Fruit fly (Drosophila melanogaster) whole organism, embryonic: ENCODE results near the gene Sgt1.
A peak's percentile ranks its signal among the peaks of the same experiment; 100 is the strongest.

Source experiments
- Atf3 ChIP-seq: fragments of 200-800 bp; sonication (Bioruptor generic); optimal IDR thresholded peaks from 3 replicates; lab custom pipeline; 2016; ENCODE audit warnings: missing biosample characterization, missing genetic modification characterization
- B-H2 ChIP-seq: fragments of 200-800 bp; sonication (Bioruptor generic); optimal IDR thresholded peaks from 2 replicates; lab custom pipeline; 2018; ENCODE audit warnings: missing biosample characterization, mild to moderate bottlenecking, missing genetic modification characterization
- BEAF-32 ChIP-seq: fragments of 200-800 bp; sonication (Bioruptor generic); optimal IDR thresholded peaks from 3 replicates; lab custom pipeline; 2017; ENCODE audit warnings: missing biosample characterization, missing genetic modification characterization, mild to moderate bottlenecking, moderate library complexity, missing genetic modification reagents
- CG10462 ChIP-seq: fragments of 200-800 bp; sonication (Bioruptor generic); optimal IDR thresholded peaks from 2 replicates; lab custom pipeline; 2016; ENCODE audit warnings: missing biosample characterization, missing genetic modification characterization
- CG11456 ChIP-seq: fragments of 200-800 bp; sonication (Bioruptor generic); IDR thresholded peaks from 3 replicates; pipeline ENCODE4 v1.3.6; 2022; ENCODE audit warnings: missing biosample characterization, missing genetic modification characterization
- CG12104 ChIP-seq: fragments of 200-800 bp; sonication (Bioruptor generic); optimal IDR thresholded peaks from 3 replicates; lab custom pipeline; 2016; ENCODE audit warnings: missing biosample characterization, missing genetic modification characterization
- CG1233 ChIP-seq: fragments of 200-800 bp; sonication (Bioruptor generic); optimal IDR thresholded peaks from 4 replicates; lab custom pipeline; 2018; ENCODE audit warnings: missing biosample characterization, mild to moderate bottlenecking, missing genetic modification characterization
- CG12391 ChIP-seq: fragments of 200-800 bp; sonication (Bioruptor generic); optimal IDR thresholded peaks from 3 replicates; lab custom pipeline; 2018; ENCODE audit warnings: missing biosample characterization, mild to moderate bottlenecking, missing genetic modification characterization, moderate library complexity
- CG13287 ChIP-seq: fragments of 200-800 bp; sonication (Bioruptor generic); IDR thresholded peaks from 2 replicates; pipeline ENCODE4 v1.3.6; 2022; ENCODE audit warnings: missing biosample characterization, missing genetic modification characterization; ENCODE audit not compliant: partially characterized antibody
- CG15011 ChIP-seq: fragments of 200-800 bp; sonication (Bioruptor generic); optimal IDR thresholded peaks from 3 replicates; lab custom pipeline; 2018; ENCODE audit warnings: missing biosample characterization, mild to moderate bottlenecking, missing genetic modification characterization
- CG15514 ChIP-seq: fragments of 200-800 bp; sonication (Bioruptor generic); optimal IDR thresholded peaks from 3 replicates; lab custom pipeline; 2017; ENCODE audit warnings: missing biosample characterization, missing genetic modification characterization, mild to moderate bottlenecking, moderate library complexity, missing genetic modification reagents
- CG17186 ChIP-seq: fragments of 200-800 bp; sonication (Bioruptor generic); optimal IDR thresholded peaks from 3 replicates; lab custom pipeline; 2017; ENCODE audit warnings: missing biosample characterization, missing genetic modification reagents, missing genetic modification characterization
- CG18011 ChIP-seq: fragments of 200-800 bp; sonication (Bioruptor generic); optimal IDR thresholded peaks from 2 replicates; lab custom pipeline; 2017; ENCODE audit warnings: missing biosample characterization, missing genetic modification characterization, mild to moderate bottlenecking, moderate library complexity, missing genotype
- CG18764 ChIP-seq: fragments of 200-800 bp; sonication (Bioruptor generic); optimal IDR thresholded peaks from 3 replicates; lab custom pipeline; 2016; ENCODE audit warnings: missing biosample characterization, missing genetic modification characterization
- CG2875 ChIP-seq: fragments of 200-800 bp; sonication (Bioruptor generic); optimal IDR thresholded peaks from 2 replicates; lab custom pipeline; 2017; ENCODE audit warnings: missing biosample characterization, mild to moderate bottlenecking, missing genetic modification characterization, missing genetic modification reagents
- CG31441 ChIP-seq: fragments of 200-800 bp; sonication (Bioruptor generic); IDR thresholded peaks from 2 replicates; pipeline ENCODE4 v1.3.6; 2022; ENCODE audit warnings: missing biosample characterization, missing genetic modification characterization
- CG34224 ChIP-seq: fragments of 200-800 bp; sonication (Bioruptor generic); IDR thresholded peaks from 3 replicates; pipeline ENCODE4 v1.3.6; 2022; ENCODE audit warnings: missing biosample characterization, missing genetic modification characterization; ENCODE audit not compliant: partially characterized antibody
- CG34422 ChIP-seq: fragments of 200-800 bp; sonication (Bioruptor generic); IDR thresholded peaks from 3 replicates; pipeline ENCODE4 v1.3.6; 2022; ENCODE audit warnings: missing biosample characterization, missing genetic modification characterization
- CG8281 ChIP-seq: fragments of 200-800 bp; sonication (Bioruptor generic); optimal IDR thresholded peaks from 2 replicates; lab custom pipeline; 2018; ENCODE audit warnings: missing biosample characterization, mild to moderate bottlenecking, missing genetic modification characterization, moderate library complexity
- CG9437 ChIP-seq: fragments of 200-800 bp; sonication (Bioruptor generic); optimal IDR thresholded peaks from 2 replicates; lab custom pipeline; 2018; ENCODE audit warnings: missing biosample characterization, mild to moderate bottlenecking, missing genetic modification characterization
- CoRest ChIP-seq: fragments of 200-800 bp; sonication (Bioruptor generic); optimal IDR thresholded peaks from 3 replicates; lab custom pipeline; 2018; ENCODE audit warnings: missing biosample characterization, mild to moderate bottlenecking, missing genetic modification characterization, moderate library complexity
- Dll ChIP-seq: fragments of 200-800 bp; sonication (Bioruptor generic); IDR thresholded peaks from 4 replicates; pipeline ENCODE4 v1.3.6; 2022; ENCODE audit warnings: missing biosample characterization, missing genetic modification characterization; ENCODE audit not compliant: partially characterized antibody
- Elba2 ChIP-seq: fragments of 200-800 bp; sonication (Bioruptor generic); optimal IDR thresholded peaks from 3 replicates; lab custom pipeline; 2016; ENCODE audit warnings: missing biosample characterization, missing genetic modification characterization
- Ets97D ChIP-seq: fragments of 200-800 bp; sonication (Bioruptor generic); optimal IDR thresholded peaks from 3 replicates; lab custom pipeline; 2016; ENCODE audit warnings: missing biosample characterization, missing genetic modification characterization
- Hand ChIP-seq: fragments of 200-800 bp; sonication (Bioruptor generic); optimal IDR thresholded peaks from 2 replicates; lab custom pipeline; 2017; ENCODE audit warnings: mild to moderate bottlenecking, missing biosample characterization, missing genetic modification reagents, missing genetic modification characterization
- HmgD ChIP-seq: fragments of 200-800 bp; sonication (Bioruptor generic); optimal IDR thresholded peaks from 3 replicates; lab custom pipeline; 2016; ENCODE audit warnings: missing biosample characterization, missing genetic modification characterization
- MBD-R2 ChIP-seq: fragments of 200-800 bp; sonication (Bioruptor generic); IDR thresholded peaks from 2 replicates; pipeline ENCODE4 v1.3.6; 2022; ENCODE audit warnings: missing biosample characterization, missing genetic modification characterization
- Mad ChIP-seq: fragments of 200-800 bp; sonication (Bioruptor generic); optimal IDR thresholded peaks from 2 replicates; lab custom pipeline; 2016; ENCODE audit warnings: missing biosample characterization, missing genetic modification characterization
- Max ChIP-seq: fragments of 200-800 bp; sonication (Bioruptor generic); optimal IDR thresholded peaks from 2 replicates; lab custom pipeline; 2016; ENCODE audit warnings: missing biosample characterization, mild to moderate bottlenecking, missing genetic modification characterization
- Med ChIP-seq: fragments of 200-800 bp; sonication (Bioruptor generic); peaks from one replicate; lab custom pipeline; 2016; ENCODE audit warnings: missing biosample characterization, missing genetic modification characterization, mild to moderate bottlenecking, inconsistent platforms, moderate library complexity
- Opbp ChIP-seq: fragments of 200-800 bp; sonication (Bioruptor generic); IDR thresholded peaks from 3 replicates; pipeline ENCODE4 v1.3.6; 2022; ENCODE audit warnings: missing biosample characterization, missing genetic modification characterization; ENCODE audit not compliant: partially characterized antibody
- Optix ChIP-seq: fragments of 200-800 bp; sonication (Bioruptor generic); IDR thresholded peaks from 3 replicates; pipeline ENCODE4 v1.3.6; 2022; ENCODE audit warnings: missing biosample characterization, missing genetic modification characterization
- Pdp1 ChIP-seq, 2 experiments: fragments of 200-800 bp; sonication (Bioruptor generic); optimal IDR thresholded peaks; 3 replicates each; lab custom pipeline; 2016; ENCODE audit warnings: missing biosample characterization in 2 of 2, missing genetic modification characterization in 2 of 2, mild to moderate bottlenecking in 1 of 2, moderate library complexity in 1 of 2
- Scr ChIP-seq: fragments of 200-800 bp; sonication (Bioruptor generic); IDR thresholded peaks from 2 replicates; pipeline ENCODE4 v1.3.6; 2022; ENCODE audit warnings: missing biosample characterization, missing genetic modification characterization; ENCODE audit not compliant: partially characterized antibody
- Stat92E ChIP-seq, 3 experiments: fragments of >200 bp in 2 of 3; fragments of 200-800 bp in 1 of 3; sonication (Bioruptor generic) in 1 of 3; optimal IDR thresholded peaks; 2 replicates each; lab custom pipeline; 2017 to 2019; ENCODE audit warnings: missing biosample characterization in 3 of 3, missing genetic modification characterization in 3 of 3, mild to moderate bottlenecking in 1 of 3, moderate library complexity in 1 of 3
- Tbp ChIP-seq: fragments of >200 bp; optimal IDR thresholded peaks from 2 replicates; lab custom pipeline; 2018; ENCODE audit warnings: missing biosample characterization, missing genetic modification characterization
- amos ChIP-seq: fragments of 200-800 bp; sonication (Bioruptor generic); IDR thresholded peaks from 2 replicates; pipeline ENCODE4 v1.3.6; 2022; ENCODE audit warnings: missing biosample characterization, missing genetic modification characterization; ENCODE audit not compliant: partially characterized antibody
- ase ChIP-seq: fragments of 200-800 bp; sonication (Bioruptor generic); IDR thresholded peaks from 3 replicates; pipeline ENCODE4 v1.3.6; 2022; ENCODE audit warnings: missing biosample characterization, missing genetic modification characterization
- cas ChIP-seq: fragments of 200-800 bp; sonication (Bioruptor generic); IDR thresholded peaks from 2 replicates; pipeline ENCODE4 v1.3.6; 2022; ENCODE audit warnings: missing biosample characterization, missing genetic modification characterization
- caup ChIP-seq: fragments of 200-800 bp; sonication (Bioruptor generic); optimal IDR thresholded peaks from 3 replicates; lab custom pipeline; 2017; ENCODE audit warnings: missing biosample characterization, mild to moderate bottlenecking, missing genetic modification characterization, moderate library complexity; ENCODE audit not compliant: severe bottlenecking
- hbn ChIP-seq: fragments of 200-800 bp; sonication (Bioruptor generic); IDR thresholded peaks from 2 replicates; pipeline ENCODE4 v1.3.6; 2022; ENCODE audit warnings: missing biosample characterization, missing genetic modification characterization; ENCODE audit not compliant: partially characterized antibody
- inv ChIP-seq: fragments of 200-800 bp; sonication (Bioruptor generic); IDR thresholded peaks from 2 replicates; pipeline ENCODE4 v1.3.6; 2022; ENCODE audit warnings: missing biosample characterization, missing genetic modification characterization; ENCODE audit not compliant: partially characterized antibody
- tna ChIP-seq: fragments of 200-800 bp; sonication (Bioruptor generic); IDR thresholded peaks from 2 replicates; pipeline ENCODE4 v1.3.6; 2022; ENCODE audit warnings: missing biosample characterization, missing genetic modification characterization; ENCODE audit not compliant: partially characterized antibody
- trem ChIP-seq: fragments of 200-800 bp; optimal IDR thresholded peaks from 3 replicates; lab custom pipeline; 2019; ENCODE audit warnings: missing biosample characterization, mild to moderate bottlenecking, missing genetic modification characterization, moderate library complexity
- trh ChIP-seq: fragments of 200-800 bp; sonication (Bioruptor generic); optimal IDR thresholded peaks from 2 replicates; lab custom pipeline; 2016; ENCODE audit warnings: missing biosample characterization, missing genetic modification characterization
- twi ChIP-seq: fragments of 200-800 bp; optimal IDR thresholded peaks from 2 replicates; lab custom pipeline; 2019; ENCODE audit warnings: missing biosample characterization, mild to moderate bottlenecking, missing genetic modification characterization, moderate library complexity
- unc-4 ChIP-seq: fragments of 200-800 bp; sonication (Bioruptor generic); IDR thresholded peaks from 2 replicates; pipeline ENCODE4 v1.3.6; 2022; ENCODE audit warnings: missing biosample characterization, missing genetic modification characterization; ENCODE audit not compliant: partially characterized antibody
- yki ChIP-seq: fragments of >200 bp; optimal IDR thresholded peaks from 3 replicates; lab custom pipeline; 2018
- zen ChIP-seq: fragments of 200-800 bp; sonication (Bioruptor generic); optimal IDR thresholded peaks from 3 replicates; lab custom pipeline; 2018; ENCODE audit warnings: missing biosample characterization, mild to moderate bottlenecking, missing genetic modification characterization, moderate library complexity

Gene Sgt1

DNA sequence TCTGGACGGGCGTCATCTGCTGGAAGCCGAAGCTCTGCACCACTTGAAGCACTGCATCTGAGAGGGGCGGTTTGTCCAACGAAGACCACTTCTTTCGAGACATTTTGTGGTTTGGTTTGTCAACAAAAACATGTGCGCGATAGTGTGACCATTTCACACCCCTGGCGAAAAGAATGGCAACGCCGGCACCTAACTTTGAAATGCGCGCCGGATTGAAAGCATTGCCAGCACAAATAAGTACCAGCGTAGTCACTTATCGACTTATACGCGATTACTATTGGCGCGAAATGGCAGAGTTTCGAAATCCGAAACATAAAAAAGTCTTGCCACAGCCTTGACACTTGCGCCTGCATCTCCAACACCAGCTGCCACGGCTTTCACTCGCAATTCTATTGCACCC is 35.3 kb downstream of the Sgt1 start, which contains the start of gene CG9630 (continued):
- TF ChIP-seq Max (GFP tag; lab: Kevin White, UChicago) (peak; percentile 88), Opbp (GFP tag; lab: Robert Waterston, UW) (peak; percentile 74), CG11456 (GFP tag; lab: Robert Waterston, UW) (no peak), CoRest (peak; percentile 4), tna (GFP tag; lab: Robert Waterston, UW) (peak; percentile 31; the same call in 1 of the 2 replicates), CG18764 (GFP tag; lab: Kevin White, UChicago) (no peak), caup (GFP tag; lab: Kevin White, UChicago) (no peak), CG8281 (no peak), CG13287 (GFP tag; lab: Robert Waterston, UW) (peak; percentile 80), trem (tag; lab: Kevin White, UChicago) (peak; percentile 84), CG18011 (GFP tag; lab: Kevin White, UChicago) (no peak), Scr (GFP tag; lab: Robert Waterston, UW) (peak; percentile 62), HmgD (GFP tag; lab: Kevin White, UChicago) (peak; percentile 73), CG15514 (peak; percentile 87), CG15011 (GFP tag; lab: Kevin White, UChicago) (no peak), twi (peak; percentile 85), Stat92E (GFP tag; optimal IDR thresholded peaks at IDR 0.05; lab: Kevin White, UChicago) (peak in 1 of 3 experiments; percentile 45), Optix (GFP tag; lab: Robert Waterston, UW) (no peak), CG12104 (GFP tag; lab: Kevin White, UChicago) (no peak), trh (GFP tag; lab: Kevin White, UChicago) (no peak), CG34224 (GFP tag; lab: Robert Waterston, UW) (peak; percentile 80), Med (GFP tag; lab: Kevin White, UChicago) (peak; percentile 87), Tbp (no peak), CG2875 (no peak), Mad (GFP tag; lab: Kevin White, UChicago) (no peak), inv (GFP tag; lab: Robert Waterston, UW) (peak; percentile 43; the same call in 1 of the 2 replicates), Elba2 (GFP tag; lab: Kevin White, UChicago) (peak; percentile 79), Atf3 (no peak), BEAF-32 (GFP tag; lab: Kevin White, UChicago) (peak; percentile 72), zen (tag; lab: Kevin White, UChicago) (peak; percentile 18), CG10462 (GFP tag; lab: Kevin White, UChicago) (no peak), Dll (GFP tag; lab: Robert Waterston, UW) (peak; percentile 70), CG17186 (GFP tag; lab: Kevin White, UChicago) (peak; percentile 93), B-H2 (no peak), yki (lab: Kevin White, UChicago) (no peak), CG1233 (GFP tag; lab: Kevin White, UChicago) (no peak), hbn (GFP tag; lab: Robert Waterston, UW) (peak; percentile 55; the same call in 1 of the 2 replicates), ase (no peak), Ets97D (GFP tag; lab: Kevin White, UChicago) (peak; percentile 79), cas (GFP tag; lab: Robert Waterston, UW) (no peak), unc-4 (GFP tag; lab: Robert Waterston, UW) (peak; percentile 70), amos (GFP tag; lab: Robert Waterston, UW) (peak; percentile 69), CG12391 (no peak), MBD-R2 (GFP tag; lab: Robert Waterston, UW) (peak; percentile 88), Pdp1 (GFP tag; optimal IDR thresholded peaks at IDR 0.05; lab: Kevin White, UChicago) (no peak), Hand (no peak), CG31441 (GFP tag; lab: Robert Waterston, UW) (no peak), CG34422 (GFP tag; lab: Robert Waterston, UW) (peak; percentile 20; the same call in 1 of the 3 replicates), CG9437 (GFP tag; lab: Kevin White, UChicago) (no peak)
